Worm (Caenorhabditis elegans) whole organism, L1 larva: Measurements from ENCODE around the gene Y73B6BL.12.

ENCODE experiments used
- aly-2 ChIP-seq: fragments of 150-350 bp; optimal IDR thresholded peaks from 2 replicates; lab custom pipeline; 2014; ENCODE audit warnings: missing biosample characterization, missing genetic modification characterization
- ceh-88 ChIP-seq: fragments of 200-800 bp; sonication (Bioruptor generic); IDR thresholded peaks from 2 replicates; pipeline ENCODE4 v1.3.6; 2022; ENCODE audit warnings: missing genetic modification characterization, missing compliant biosample characterization
- egl-27 ChIP-seq, 2 experiments: fragments of 150-350 bp in 1 of 2; sonication (generic microtip); optimal IDR thresholded peaks; 3 replicates each; lab custom pipeline; 2017 to 2018; ENCODE audit warnings: missing biosample characterization in 2 of 2, missing genetic modification characterization in 2 of 2, missing genetic modification reagents in 2 of 2
- lir-3 ChIP-seq: sonication (generic microtip); optimal IDR thresholded peaks from 2 replicates; lab custom pipeline; 2016; ENCODE audit warnings: mild to moderate bottlenecking, missing genetic modification characterization, moderate library complexity, missing compliant biosample characterization; ENCODE audit not compliant: poor library complexity
- nhr-90 ChIP-seq: sonication (generic microtip); optimal IDR thresholded peaks from 2 replicates; lab custom pipeline; 2016; ENCODE audit warnings: mild to moderate bottlenecking, missing genetic modification characterization, missing compliant biosample characterization; ENCODE audit not compliant: poor library complexity

DNA sequence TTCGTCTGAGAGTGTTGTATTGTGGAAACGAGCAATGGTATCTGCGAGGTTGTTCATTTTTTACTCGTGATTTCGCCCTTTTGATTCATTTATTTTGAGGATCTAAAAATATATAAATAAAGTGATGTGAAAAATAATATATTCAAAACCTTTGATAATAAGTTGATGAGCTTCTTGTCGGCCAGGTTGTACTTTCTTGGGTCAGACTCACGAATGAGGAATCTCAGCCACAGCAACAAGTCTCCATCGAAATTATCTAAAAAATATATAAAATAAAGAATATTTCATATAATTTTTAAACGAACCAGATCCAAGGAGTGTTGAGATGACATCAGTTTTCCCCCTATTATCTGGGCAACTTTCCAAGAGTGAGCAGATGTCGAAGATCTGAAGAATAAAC, 25.2 kb upstream of the Y73B6BL.12 start, which contains the start of gene Y73B6BL.288:
- TF ChIP-seq nhr-90 (tag; lab: Kevin White, UChicago): no peak
- no peak for TF ChIP-seq egl-27 (tag; optimal IDR thresholded peaks at IDR 0.05; lab: Kevin White, UChicago)
- no peak for TF ChIP-seq aly-2
- no peak for TF ChIP-seq lir-3 (tag; lab: Kevin White, UChicago)
- no peak for TF ChIP-seq ceh-88 (GFP tag; lab: Robert Waterston, UW)
